Fruit fly (Drosophila melanogaster): ENCODE measurements around the gene Phyhd1.

Gene Phyhd1

dm6 chr3R:10686307-10687094, 5.8 kb upstream of the Phyhd1 start, which contains the start of gene Skel:
Gene Skel (plus strand): TSS chr3R:10686943.
- TF ChIP-seq dmrt93B (GFP tag; optimal IDR thresholded peaks at IDR 0.05) (no peak), Abd-B (GFP tag; optimal IDR thresholded peaks at IDR 0.05) (no peak), Sp1 (GFP tag; optimal IDR thresholded peaks at IDR 0.05) (no peak), Dfd (GFP tag; optimal IDR thresholded peaks at IDR 0.05) (no peak), Dif (GFP tag; optimal IDR thresholded peaks at IDR 0.05; ENCODE audit: partially characterized antibody) (peak; percentile 75), h (GFP tag; optimal IDR thresholded peaks at IDR 0.05) (peak; percentile 3), dl (GFP tag; optimal IDR thresholded peaks at IDR 0.05; ENCODE audit: insufficient read depth in 1 of 2, partially characterized antibody in 2 of 2) (peak in 1 of 2 experiments; percentile 14), pan (optimal IDR thresholded peaks at IDR 0.05) (no peak), Vsx2 (GFP tag; optimal IDR thresholded peaks at IDR 0.05; ENCODE audit: partially characterized antibody) (peak; percentile 34)

dm6 chr3R:10684284-10684683, 3.6 kb upstream of the Phyhd1 start:
- no peak for TF ChIP-seq Dif (GFP tag; optimal IDR thresholded peaks at IDR 0.05; ENCODE audit: partially characterized antibody)
- no peak for TF ChIP-seq Abd-B (GFP tag; optimal IDR thresholded peaks at IDR 0.05)
- TF ChIP-seq CG32264 (GFP tag; optimal IDR thresholded peaks at IDR 0.05) = no peak
- TF ChIP-seq HLH106 (tag; optimal IDR thresholded peaks at IDR 0.05) = no peak
- no peak for TF ChIP-seq CG9705 (GFP tag; optimal IDR thresholded peaks at IDR 0.05)
- no peak for TF ChIP-seq GATAd (GFP tag; optimal IDR thresholded peaks at IDR 0.05)
- TF ChIP-seq Vsx2 (GFP tag; optimal IDR thresholded peaks at IDR 0.05; ENCODE audit: partially characterized antibody) = no peak
- no peak for TF ChIP-seq Hnf4 (GFP tag; optimal IDR thresholded peaks at IDR 0.05)
- no peak for TF ChIP-seq Hr83 (GFP tag; optimal IDR thresholded peaks at IDR 0.05; ENCODE audit: poor library complexity, severe bottlenecking)
- TF ChIP-seq fru (GFP tag; optimal IDR thresholded peaks at IDR 0.05) = peak; percentile 53
- peak; percentile 41 for TF ChIP-seq h (GFP tag; optimal IDR thresholded peaks at IDR 0.05)
- peak in 1 of 2 experiments; percentile 36 for TF ChIP-seq foxo (GFP tag; optimal IDR thresholded peaks at IDR 0.05)
- TF ChIP-seq sv (GFP tag; optimal IDR thresholded peaks at IDR 0.05) = peak; percentile 19
- no peak for TF ChIP-seq usp (GFP tag; optimal IDR thresholded peaks at IDR 0.05)
- no peak for TF ChIP-seq tai (GFP tag; optimal IDR thresholded peaks at IDR 0.05)
- no peak for TF ChIP-seq br (GFP tag; optimal IDR thresholded peaks at IDR 0.05)
- TF ChIP-seq Dfd (GFP tag; optimal IDR thresholded peaks at IDR 0.05) = no peak

DNA sequence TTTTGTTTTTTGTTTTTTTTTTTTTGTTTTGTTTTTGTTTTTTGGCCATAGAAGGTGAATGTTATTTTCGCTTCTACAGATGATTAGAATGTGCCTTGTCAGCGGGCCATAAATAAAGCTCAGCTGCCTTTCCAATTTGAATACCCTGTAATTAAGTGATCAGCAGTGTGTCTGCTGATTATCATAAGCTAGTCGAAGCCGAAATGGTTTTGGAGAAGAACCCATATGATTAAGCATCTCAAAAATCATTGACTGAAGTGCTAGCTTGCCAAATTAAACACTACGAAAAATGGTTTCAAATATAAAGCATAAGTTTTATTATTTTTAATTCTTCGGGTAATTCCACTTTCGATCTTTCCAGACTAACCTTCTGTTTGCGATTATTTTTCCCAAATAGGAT, 2.5 kb upstream of the Phyhd1 start:
- TF ChIP-seq CrebA (GFP tag; optimal IDR thresholded peaks at IDR 0.05; ENCODE audit: borderline replicate concordance) (peak; percentile 33), psq (GFP tag; optimal IDR thresholded peaks at IDR 0.05) (no peak)

DNA sequence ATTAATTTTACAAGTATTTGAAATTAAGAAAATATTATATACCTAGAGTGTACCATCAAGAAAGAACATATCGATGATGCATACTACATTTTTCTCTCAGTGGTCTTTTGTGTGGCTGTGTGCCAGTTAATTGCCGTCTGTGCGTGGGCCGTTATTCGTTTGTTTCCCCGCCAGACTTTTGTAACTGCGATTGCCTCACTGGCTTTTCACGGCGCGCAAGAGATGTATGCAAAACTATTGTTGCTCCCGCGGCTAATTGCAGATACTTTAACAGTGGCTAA, 897 bp upstream of the Phyhd1 start:
- TF ChIP-seq CG32264 (GFP tag; optimal IDR thresholded peaks at IDR 0.05) = no peak
- no peak for TF ChIP-seq h (GFP tag; optimal IDR thresholded peaks at IDR 0.05)
- TF ChIP-seq Hr78 (GFP tag; optimal IDR thresholded peaks at IDR 0.05) = no peak
- no peak for TF ChIP-seq fru (GFP tag; optimal IDR thresholded peaks at IDR 0.05)
- no peak for TF ChIP-seq usp (GFP tag; optimal IDR thresholded peaks at IDR 0.05)
- no peak for TF ChIP-seq tai (GFP tag; optimal IDR thresholded peaks at IDR 0.05)
- TF ChIP-seq sage (GFP tag; optimal IDR thresholded peaks at IDR 0.05) = no peak
- TF ChIP-seq dmrt93B (GFP tag; optimal IDR thresholded peaks at IDR 0.05) = no peak

- no peak for TF ChIP-seq Vsx2 (GFP tag; optimal IDR thresholded peaks at IDR 0.05; ENCODE audit: partially characterized antibody)
- no peak for TF ChIP-seq OdsH (GFP tag; optimal IDR thresholded peaks at IDR 0.05)
- no peak for TF ChIP-seq sage (GFP tag; optimal IDR thresholded peaks at IDR 0.05)
- TF ChIP-seq brk (GFP tag; optimal IDR thresholded peaks at IDR 0.05) = no peak
- TF ChIP-seq h (GFP tag; optimal IDR thresholded peaks at IDR 0.05) = no peak
- no peak for TF ChIP-seq foxo (GFP tag; optimal IDR thresholded peaks at IDR 0.05)
- TF ChIP-seq tai (GFP tag; optimal IDR thresholded peaks at IDR 0.05) = no peak
- no peak for TF ChIP-seq lola (GFP tag; optimal IDR thresholded peaks at IDR 0.05)
- no peak for TF ChIP-seq Hr83 (GFP tag; optimal IDR thresholded peaks at IDR 0.05; ENCODE audit: poor library complexity, severe bottlenecking)
- no peak for TF ChIP-seq Abd-B (GFP tag; optimal IDR thresholded peaks at IDR 0.05)
Observed at dm6 chr3R:10679911-10680310, 814 bp downstream of the Phyhd1 start.
